Fruit fly (Drosophila melanogaster) whole organism, embryonic: Measurements from ENCODE around the gene Tehao.
A peak's percentile ranks its signal among the peaks of the same experiment; 100 is the strongest.

Experiments
- Aef1 ChIP-seq: fragments of 200-800 bp; sonication (Bioruptor generic); IDR thresholded peaks from 3 replicates; pipeline ENCODE4 v1.3.6; 2022; ENCODE audit warnings: missing biosample characterization, missing genetic modification characterization
- Atf6 ChIP-seq: fragments of 200-800 bp; sonication (Bioruptor generic); IDR thresholded peaks from 2 replicates; pipeline ENCODE4 v1.3.6; 2022; ENCODE audit warnings: missing biosample characterization, missing genetic modification characterization
- Awh ChIP-seq: fragments of 200-800 bp; sonication (Bioruptor generic); IDR thresholded peaks from 2 replicates; pipeline ENCODE4, ENCODE4 v1.3.6; 2022; ENCODE audit warnings: missing biosample characterization, missing genetic modification characterization
- B-H2 ChIP-seq: fragments of 200-800 bp; sonication (Bioruptor generic); optimal IDR thresholded peaks from 2 replicates; lab custom pipeline; 2018; ENCODE audit warnings: missing biosample characterization, mild to moderate bottlenecking, missing genetic modification characterization
- CG10543 ChIP-seq: fragments of 200-800 bp; sonication (Bioruptor generic); optimal IDR thresholded peaks from 3 replicates; lab custom pipeline; 2017; ENCODE audit warnings: missing biosample characterization, mild to moderate bottlenecking, missing genetic modification characterization, moderate library complexity
- CG11093 ChIP-seq: fragments of 200-800 bp; sonication (Bioruptor generic); IDR thresholded peaks from 3 replicates; pipeline ENCODE4 v1.3.6; 2022; ENCODE audit warnings: missing biosample characterization, missing genetic modification characterization
- CG11504 ChIP-seq: fragments of 200-800 bp; sonication (Bioruptor generic); optimal IDR thresholded peaks from 3 replicates; lab custom pipeline; 2019; ENCODE audit warnings: missing biosample characterization, mild to moderate bottlenecking, missing genetic modification characterization, moderate library complexity
- CG1529 ChIP-seq: fragments of 200-800 bp; sonication (Bioruptor generic); optimal IDR thresholded peaks from 3 replicates; lab custom pipeline; 2018; ENCODE audit warnings: missing biosample characterization, missing genetic modification characterization
- CG16863 ChIP-seq: fragments of 200-800 bp; sonication (Bioruptor generic); optimal IDR thresholded peaks from 3 replicates; lab custom pipeline; 2016; ENCODE audit warnings: missing biosample characterization, missing genetic modification characterization
- CG17359 ChIP-seq: fragments of 200-800 bp; sonication (Bioruptor generic); optimal IDR thresholded peaks from 3 replicates; lab custom pipeline; 2018; ENCODE audit warnings: missing biosample characterization, mild to moderate bottlenecking, missing genetic modification characterization, moderate library complexity
- CG17361 ChIP-seq: fragments of 200-800 bp; sonication (Bioruptor generic); IDR thresholded peaks from 3 replicates; pipeline ENCODE4 v1.3.6; 2022; ENCODE audit warnings: missing biosample characterization, missing genetic modification characterization
- CG17829 ChIP-seq: fragments of 200-800 bp; optimal IDR thresholded peaks from 2 replicates; lab custom pipeline; 2019; ENCODE audit warnings: missing biosample characterization, mild to moderate bottlenecking, missing genetic modification characterization, moderate library complexity
- CG18262 ChIP-seq: fragments of 200-800 bp; optimal IDR thresholded peaks from 3 replicates; lab custom pipeline; 2019; ENCODE audit warnings: missing biosample characterization, mild to moderate bottlenecking, missing genetic modification characterization, moderate library complexity
- CG18764 ChIP-seq: fragments of 200-800 bp; sonication (Bioruptor generic); optimal IDR thresholded peaks from 3 replicates; lab custom pipeline; 2016; ENCODE audit warnings: missing biosample characterization, missing genetic modification characterization
- CG32772 ChIP-seq: fragments of 200-800 bp; sonication (Bioruptor generic); IDR thresholded peaks from 2 replicates; pipeline ENCODE4 v1.3.6; 2022; ENCODE audit warnings: missing biosample characterization, missing genetic modification characterization
- CG3281 ChIP-seq: fragments of 200-800 bp; sonication (Bioruptor generic); optimal IDR thresholded peaks from 3 replicates; lab custom pipeline; 2017; ENCODE audit warnings: missing biosample characterization, mild to moderate bottlenecking, missing genetic modification characterization
- CG33213 ChIP-seq: fragments of 200-800 bp; sonication (Bioruptor generic); optimal IDR thresholded peaks from 3 replicates; lab custom pipeline; 2016; ENCODE audit warnings: missing biosample characterization, missing genetic modification characterization
- CG3407 ChIP-seq: fragments of 200-800 bp; sonication (Bioruptor generic); optimal IDR thresholded peaks from 2 replicates; lab custom pipeline; 2018; ENCODE audit warnings: missing biosample characterization, mild to moderate bottlenecking, missing genetic modification characterization
- CG4360 ChIP-seq: fragments of 200-800 bp; sonication (Bioruptor generic); IDR thresholded peaks from 2 replicates; pipeline ENCODE4 v1.3.6; 2022; ENCODE audit warnings: missing biosample characterization, missing genetic modification characterization
- CG4617 ChIP-seq: fragments of 200-800 bp; sonication (Bioruptor generic); optimal IDR thresholded peaks from 3 replicates; lab custom pipeline; 2016; ENCODE audit warnings: missing biosample characterization, missing genetic modification characterization, borderline replicate concordance
- CG6854 ChIP-seq: fragments of 200-800 bp; sonication (Bioruptor generic); optimal IDR thresholded peaks from 3 replicates; lab custom pipeline; 2017; ENCODE audit warnings: missing biosample characterization, mild to moderate bottlenecking, missing genetic modification characterization
- CG7556 ChIP-seq: fragments of 200-800 bp; sonication (Bioruptor generic); optimal IDR thresholded peaks from 2 replicates; lab custom pipeline; 2017; ENCODE audit warnings: missing biosample characterization, mild to moderate bottlenecking, missing genetic modification characterization
- Dbx ChIP-seq: fragments of 200-800 bp; sonication (Bioruptor generic); IDR thresholded peaks from 3 replicates; pipeline ENCODE4 v1.3.6; 2022; ENCODE audit warnings: missing biosample characterization, missing genetic modification characterization
- Dip3 ChIP-seq: fragments of 200-800 bp; sonication (Bioruptor generic); optimal IDR thresholded peaks from 3 replicates; lab custom pipeline; 2016; ENCODE audit warnings: missing biosample characterization, missing genetic modification characterization
- Drgx ChIP-seq: fragments of 200-800 bp; sonication (Bioruptor generic); IDR thresholded peaks from 2 replicates; pipeline ENCODE4 v1.3.6; 2022; ENCODE audit warnings: missing biosample characterization, missing genetic modification characterization
- Hsf ChIP-seq: fragments of 200-800 bp; sonication (Bioruptor generic); optimal IDR thresholded peaks from 3 replicates; lab custom pipeline; 2016; ENCODE audit warnings: missing biosample characterization, missing genetic modification characterization
- PHDP ChIP-seq: fragments of 200-800 bp; sonication (Bioruptor generic); optimal IDR thresholded peaks from 3 replicates; lab custom pipeline; 2018; ENCODE audit warnings: missing biosample characterization, mild to moderate bottlenecking, missing genetic modification characterization, moderate library complexity
- Ptx1 ChIP-seq: fragments of 200-800 bp; sonication (Bioruptor generic); IDR thresholded peaks from 2 replicates; pipeline ENCODE4 v1.3.6; 2022; ENCODE audit warnings: missing biosample characterization, missing genetic modification characterization
- Six4 ChIP-seq: fragments of 200-800 bp; sonication (Bioruptor generic); optimal IDR thresholded peaks from 2 replicates; lab custom pipeline; 2016; ENCODE audit warnings: missing biosample characterization, missing genetic modification characterization
- Sox100B ChIP-seq: fragments of 200-800 bp; sonication (Bioruptor generic); optimal IDR thresholded peaks from 3 replicates; lab custom pipeline; 2018; ENCODE audit warnings: missing biosample characterization, mild to moderate bottlenecking, missing genetic modification characterization
- Sry-β ChIP-seq: fragments of 200-800 bp; sonication (Bioruptor generic); optimal IDR thresholded peaks from 2 replicates; lab custom pipeline; 2018; ENCODE audit warnings: missing biosample characterization, mild to moderate bottlenecking, missing genetic modification characterization, moderate library complexity
- Trl ChIP-seq, 3 experiments: fragments of >200 bp in 2 of 3; fragments of 200-800 bp in 1 of 3; sonication (Bioruptor generic) in 1 of 3; optimal IDR thresholded peaks; 2 replicates in 1 of 3; 3 replicates in 2 of 3; lab custom pipeline; 2016 to 2017; ENCODE audit warnings: missing biosample characterization in 1 of 3, missing genetic modification characterization in 1 of 3
- crol ChIP-seq: fragments of 200-800 bp; sonication (Bioruptor generic); IDR thresholded peaks from 2 replicates; pipeline ENCODE4 v1.3.6; 2022; ENCODE audit warnings: missing biosample characterization, missing genetic modification characterization
- disco-r ChIP-seq: fragments of 200-800 bp; sonication (Bioruptor generic); optimal IDR thresholded peaks from 2 replicates; lab custom pipeline; 2016; ENCODE audit warnings: missing biosample characterization, missing genetic modification characterization
- fd3F ChIP-seq: fragments of 200-800 bp; sonication (Bioruptor generic); optimal IDR thresholded peaks from 2 replicates; lab custom pipeline; 2018; ENCODE audit warnings: missing biosample characterization, mild to moderate bottlenecking, missing genetic modification characterization, moderate library complexity
- fru ChIP-seq: fragments of >200 bp; optimal IDR thresholded peaks from 2 replicates; lab custom pipeline; 2017
- gsb-n ChIP-seq: fragments of 200-800 bp; sonication (Bioruptor generic); optimal IDR thresholded peaks from 3 replicates; lab custom pipeline; 2018; ENCODE audit warnings: missing biosample characterization, mild to moderate bottlenecking, missing genetic modification characterization
- gt ChIP-seq: fragments of 200-800 bp; sonication (Bioruptor generic); IDR thresholded peaks from 2 replicates; pipeline ENCODE4 v1.3.6; 2022; ENCODE audit warnings: missing biosample characterization, missing genetic modification characterization
- h ChIP-seq: fragments of >200 bp; optimal IDR thresholded peaks from 2 replicates; lab custom pipeline; 2017
- jigr1 ChIP-seq: fragments of 200-800 bp; sonication (Bioruptor generic); IDR thresholded peaks from 3 replicates; pipeline ENCODE4 v1.3.6; 2022; ENCODE audit warnings: missing biosample characterization, missing genetic modification characterization
- jing ChIP-seq: fragments of 200-800 bp; sonication (Bioruptor generic); optimal IDR thresholded peaks from 2 replicates; lab custom pipeline; 2018; ENCODE audit warnings: missing biosample characterization, mild to moderate bottlenecking, missing genetic modification characterization
- lilli ChIP-seq: fragments of 200-800 bp; sonication (Bioruptor generic); optimal IDR thresholded peaks from 3 replicates; lab custom pipeline; 2016; ENCODE audit warnings: missing biosample characterization, missing genetic modification characterization
- nerfin-2 ChIP-seq: fragments of 200-800 bp; sonication (Bioruptor generic); IDR thresholded peaks from 2 replicates; pipeline ENCODE4 v1.3.6; 2022; ENCODE audit warnings: missing biosample characterization, missing genetic modification characterization; ENCODE audit not compliant: partially characterized antibody
- pzg ChIP-seq: fragments of 200-800 bp; sonication (Bioruptor generic); optimal IDR thresholded peaks from 3 replicates; lab custom pipeline; 2018; ENCODE audit warnings: missing biosample characterization, mild to moderate bottlenecking, missing genetic modification characterization, moderate library complexity
- run ChIP-seq: fragments of 200-800 bp; sonication (Bioruptor generic); optimal IDR thresholded peaks from 3 replicates; lab custom pipeline; 2018; ENCODE audit warnings: missing biosample characterization, mild to moderate bottlenecking, missing genetic modification characterization
- so ChIP-seq: fragments of 200-800 bp; sonication (Bioruptor generic); IDR thresholded peaks from 3 replicates; pipeline ENCODE4 v1.3.6; 2022; ENCODE audit warnings: missing biosample characterization, missing genetic modification characterization
- toy ChIP-seq: fragments of 200-800 bp; sonication (Bioruptor generic); IDR thresholded peaks from 2 replicates; pipeline ENCODE4 v1.3.6; 2022; ENCODE audit warnings: missing biosample characterization, missing genetic modification characterization
- trh ChIP-seq: fragments of 200-800 bp; sonication (Bioruptor generic); optimal IDR thresholded peaks from 2 replicates; lab custom pipeline; 2016; ENCODE audit warnings: missing biosample characterization, missing genetic modification characterization
- vfl ChIP-seq: fragments of 200-800 bp; sonication (Bioruptor generic); optimal IDR thresholded peaks from 2 replicates; lab custom pipeline; 2016; ENCODE audit warnings: missing biosample characterization, missing genetic modification characterization
- yki ChIP-seq: fragments of >200 bp; optimal IDR thresholded peaks from 3 replicates; lab custom pipeline; 2018
- zen2 ChIP-seq: fragments of 200-800 bp; sonication (Bioruptor generic); IDR thresholded peaks from 3 replicates; pipeline ENCODE4 v1.3.6; 2022; ENCODE audit warnings: missing biosample characterization, missing genetic modification characterization; ENCODE audit not compliant: partially characterized antibody
- zf30C ChIP-seq: fragments of 200-800 bp; sonication (Bioruptor generic); optimal IDR thresholded peaks from 3 replicates; lab custom pipeline; 2018; ENCODE audit warnings: missing biosample characterization, mild to moderate bottlenecking, missing genetic modification characterization

Tehao gene

dm6 chr2L:13387255-13387654 lies 48.2 kb upstream of the Tehao start, which contains the start of the genes Ing5 and CG7099 (continued):
- TF ChIP-seq Aef1 (GFP tag; lab: Robert Waterston, UW) (peak; percentile 98), CG4617 (GFP tag; lab: Kevin White, UChicago) (peak; percentile 97), nerfin-2 (GFP tag; lab: Robert Waterston, UW) (peak; percentile 71), Trl (optimal IDR thresholded peaks at IDR 0.05; lab: Kevin White, UChicago) (no peak), Trl (GFP tag; optimal IDR thresholded peaks at IDR 0.05; lab: Kevin White, UChicago) (peak; percentile 91), fd3F (GFP tag; lab: Kevin White, UChicago) (peak; percentile 96), Dip3 (GFP tag; lab: Kevin White, UChicago) (peak; percentile 94), CG4360 (peak; percentile 79), CG18262 (tag; lab: Kevin White, UChicago) (peak; percentile 95), trh (GFP tag; lab: Kevin White, UChicago) (peak; percentile 92), gsb-n (tag; lab: Kevin White, UChicago) (peak; percentile 94), CG10543 (GFP tag; lab: Kevin White, UChicago) (peak; percentile 92), Atf6 (peak; percentile 96), CG16863 (GFP tag; lab: Kevin White, UChicago) (peak; percentile 87), so (GFP tag; lab: Robert Waterston, UW) (peak; percentile 94), PHDP (tag; lab: Kevin White, UChicago) (peak; percentile 96), CG11504 (tag; lab: Kevin White, UChicago) (peak; percentile 94), CG17829 (tag; lab: Kevin White, UChicago) (peak; percentile 97), Hsf (GFP tag; lab: Kevin White, UChicago) (peak; percentile 97), B-H2 (GFP tag; lab: Kevin White, UChicago) (peak; percentile 96), CG17361 (GFP tag; lab: Robert Waterston, UW) (peak; percentile 97), jing (GFP tag; lab: Kevin White, UChicago) (peak; percentile 89), disco-r (peak; percentile 66), CG32772 (GFP tag; lab: Robert Waterston, UW) (peak; percentile 97), CG18764 (GFP tag; lab: Kevin White, UChicago) (peak; percentile 96), CG6854 (GFP tag; lab: Kevin White, UChicago) (peak; percentile 73), CG7556 (GFP tag; lab: Kevin White, UChicago) (peak; percentile 92), zf30C (no peak), Ptx1 (GFP tag; lab: Robert Waterston, UW) (peak; percentile 98), run (peak; percentile 90), yki (no peak), Sox100B (peak; percentile 92), pzg (GFP tag; lab: Kevin White, UChicago) (peak; percentile 57), zen2 (GFP tag; lab: Robert Waterston, UW) (no peak; the same call in 2 of the 3 replicates), Drgx (GFP tag; lab: Robert Waterston, UW) (peak; percentile 88), lilli (peak; percentile 98), Dbx (GFP tag; lab: Robert Waterston, UW) (peak; percentile 96), CG17359 (tag; lab: Kevin White, UChicago) (peak; percentile 96), fru (lab: Kevin White, UChicago) (no peak), CG3407 (GFP tag; lab: Kevin White, UChicago) (peak; percentile 92), jigr1 (GFP tag; lab: Robert Waterston, UW) (peak; percentile 94), CG3281 (GFP tag; lab: Kevin White, UChicago) (peak; percentile 95), Sry-β (GFP tag; lab: Kevin White, UChicago) (peak; percentile 67), CG1529 (GFP tag; lab: Kevin White, UChicago) (peak; percentile 91), crol (peak; percentile 55), CG11093 (peak; percentile 95), Awh (peak; percentile 94), CG33213 (GFP tag; lab: Kevin White, UChicago) (peak; percentile 81), h (no peak), Six4 (GFP tag; lab: Kevin White, UChicago) (peak; percentile 93), vfl (GFP tag; lab: Kevin White, UChicago) (peak; percentile 94), toy (GFP tag; lab: Robert Waterston, UW) (peak; percentile 87), gt (GFP tag; lab: Robert Waterston, UW) (peak; percentile 92)
